Fruit fly (Drosophila melanogaster) whole organism, prepupa: Measurements from ENCODE around the gene CG31204.

ENCODE experiments used
- CG15336 ChIP-seq: fragments of 200-800 bp; sonication (Bioruptor generic); IDR thresholded peaks from 2 replicates; pipeline ENCODE4 v1.3.6; 2022; ENCODE audit warnings: missing biosample characterization, missing genetic modification characterization
- CG16779 ChIP-seq: fragments of 200-800 bp; sonication (Bioruptor generic); optimal IDR thresholded peaks from 3 replicates; lab custom pipeline; 2017; ENCODE audit warnings: missing biosample characterization, mild to moderate bottlenecking, missing genetic modification characterization
- CG31627 ChIP-seq: fragments of 200-800 bp; sonication (Bioruptor generic); optimal IDR thresholded peaks from 3 replicates; lab custom pipeline; 2016; ENCODE audit warnings: missing biosample characterization, missing genetic modification characterization
- CG6163 ChIP-seq: fragments of 200-800 bp; sonication (Bioruptor generic); IDR thresholded peaks from 3 replicates; pipeline ENCODE4 v1.3.6; 2022; ENCODE audit warnings: missing biosample characterization, missing genetic modification characterization
- CG6792 ChIP-seq: fragments of 200-800 bp; sonication (Bioruptor generic); optimal IDR thresholded peaks from 3 replicates; lab custom pipeline; 2016; ENCODE audit warnings: missing biosample characterization, missing genetic modification characterization
- CG6854 ChIP-seq: fragments of 200-800 bp; sonication (Bioruptor generic); optimal IDR thresholded peaks from 2 replicates; lab custom pipeline; 2017; ENCODE audit warnings: missing biosample characterization, mild to moderate bottlenecking, missing genetic modification characterization
- CG8119 ChIP-seq: fragments of 200-800 bp; sonication (Bioruptor generic); IDR thresholded peaks from 3 replicates; pipeline ENCODE4 v1.3.6; 2022; ENCODE audit warnings: missing biosample characterization, missing genetic modification characterization
- Gug ChIP-seq: fragments of 200-800 bp; sonication (Bioruptor generic); IDR thresholded peaks from 2 replicates; pipeline ENCODE4 v1.3.6; 2022; ENCODE audit warnings: missing biosample characterization, missing genetic modification characterization
- Met ChIP-seq: fragments of 200-800 bp; sonication (Bioruptor generic); optimal IDR thresholded peaks from 3 replicates; lab custom pipeline; 2016; ENCODE audit warnings: missing biosample characterization, missing genetic modification characterization
- Smox ChIP-seq: fragments of 200-800 bp; sonication (Bioruptor generic); optimal IDR thresholded peaks from 3 replicates; lab custom pipeline; 2016; ENCODE audit warnings: missing biosample characterization, missing genetic modification characterization
- Sox102F ChIP-seq: fragments of 200-800 bp; sonication (Bioruptor generic); optimal IDR thresholded peaks from 2 replicates; lab custom pipeline; 2016; ENCODE audit warnings: missing biosample characterization, mild to moderate bottlenecking, missing genetic modification characterization
- Sox14 ChIP-seq: fragments of 200-800 bp; sonication (Bioruptor generic); optimal IDR thresholded peaks from 3 replicates; lab custom pipeline; 2016; ENCODE audit warnings: missing biosample characterization, missing genetic modification characterization
- cyc ChIP-seq: fragments of 200-800 bp; sonication (Bioruptor generic); optimal IDR thresholded peaks from 3 replicates; lab custom pipeline; 2016; ENCODE audit warnings: missing biosample characterization, missing genetic modification characterization
- fd85E ChIP-seq: fragments of 200-800 bp; sonication (Bioruptor generic); optimal IDR thresholded peaks from 3 replicates; lab custom pipeline; 2016; ENCODE audit warnings: missing biosample characterization, missing genetic modification characterization

DNA sequence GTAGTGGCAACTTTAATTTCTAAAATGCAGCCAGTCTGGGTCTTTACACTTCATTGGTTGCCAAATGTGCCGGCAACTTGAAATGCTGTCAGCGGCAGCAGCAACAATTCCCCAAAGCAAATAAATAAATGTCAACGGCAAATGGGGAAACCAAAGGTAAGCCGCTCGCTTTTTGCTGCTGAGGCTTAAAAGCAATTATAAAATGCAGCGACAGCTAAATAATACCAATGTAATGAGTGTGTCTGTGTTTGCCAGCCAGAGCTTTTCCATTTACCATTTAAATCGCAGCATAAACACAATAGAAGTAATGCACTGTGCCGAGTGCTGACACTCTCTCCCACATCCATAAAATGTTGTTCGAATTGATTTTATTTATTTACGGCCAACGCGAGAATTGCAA lies 47.2 kb upstream of the CG31204 start:
- TF ChIP-seq CG6854 (GFP tag; lab: Kevin White, UChicago) (no peak), cyc (no peak), Sox14 (GFP tag; lab: Kevin White, UChicago) (no peak), CG8119 (GFP tag; lab: Robert Waterston, UW) (no peak), CG16779 (no peak), Smox (no peak), fd85E (no peak), Gug (no peak), CG31627 (GFP tag; lab: Kevin White, UChicago) (no peak), Met (GFP tag; lab: Kevin White, UChicago) (no peak), CG15336 (GFP tag; lab: Robert Waterston, UW) (no peak), CG6163 (no peak), Sox102F (GFP tag; lab: Kevin White, UChicago) (no peak), CG6792 (GFP tag; lab: Kevin White, UChicago) (no peak)
